Worm (Caenorhabditis elegans): ENCODE data around the gene Y37E11AL.9.

Gene Y37E11AL.9

ce11 chrIV:3738655-3739403 lies 38.4 kb upstream of the Y37E11AL.9 start, which contains the start of gene nape-2 (continued):
- TF ChIP-seq Y75B8A.6 (GFP tag; IDR thresholded peaks at IDR 0.05) (no peak), ama-1 (optimal IDR thresholded peaks at IDR 0.05) (no peak), lsy-2 (tag; optimal IDR thresholded peaks at IDR 0.05) (peak in 1 of 2 experiments; percentile 24)

ce11 chrIV:3736244-3736643 lies 35.8 kb upstream of the Y37E11AL.9 start:
- TF ChIP-seq fos-1 (tag; optimal IDR thresholded peaks at IDR 0.05) (no peak), ZK337.2 (GFP tag; IDR thresholded peaks at IDR 0.05) (no peak), F44E2.7 (GFP tag; IDR thresholded peaks at IDR 0.05) (no peak), set-16 (GFP tag; IDR thresholded peaks at IDR 0.05) (peak; percentile 56), ceh-28 (tag; optimal IDR thresholded peaks at IDR 0.05) (no peak)

DNA sequence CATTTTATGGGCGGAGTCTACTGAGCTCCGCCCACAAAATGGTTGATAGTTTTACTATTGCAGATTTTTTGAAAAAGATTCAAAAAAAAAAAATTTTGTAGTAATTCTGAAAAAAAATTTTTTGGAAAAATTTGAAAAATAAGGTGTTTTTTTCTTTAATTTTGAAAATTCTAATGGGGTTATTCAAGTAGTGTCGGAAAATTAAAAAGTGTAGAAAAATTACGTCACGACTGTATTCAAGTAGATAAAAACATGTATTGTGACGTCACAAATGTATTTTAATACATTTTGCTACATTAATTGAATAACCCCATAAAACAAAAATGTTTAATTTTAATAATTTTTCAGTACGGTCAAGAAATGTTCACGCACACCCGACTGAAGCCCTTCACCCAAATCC lies 32.8 kb upstream of the Y37E11AL.9 start:
- TF ChIP-seq vab-7 (GFP tag; IDR thresholded peaks at IDR 0.05) (no peak), nhr-76 (tag; optimal IDR thresholded peaks at IDR 0.05) (no peak), hmg-1.1 (GFP tag; IDR thresholded peaks at IDR 0.05) (no peak), rbr-2 (tag; optimal IDR thresholded peaks at IDR 0.05) (no peak), aha-1 (tag) (no peak), daf-19 (GFP tag; conservative IDR thresholded peaks at IDR 0.05) (no peak), lin-39 (tag; optimal IDR thresholded peaks at IDR 0.05) (no peak), daf-16 (GFP tag; optimal IDR thresholded peaks at IDR 0.05) (no peak), daf-16 (tag; optimal IDR thresholded peaks at IDR 0.05) (no peak), egl-27 (tag; optimal IDR thresholded peaks at IDR 0.05) (no peak)

- TF ChIP-seq set-16 (GFP tag; IDR thresholded peaks at IDR 0.05) (peak; percentile 78), unc-62 (GFP tag; optimal IDR thresholded peaks at IDR 0.05 in 1 of 2) (no peak), unc-62 (tag; optimal IDR thresholded peaks at IDR 0.05) (no peak), dmd-8 (GFP tag; IDR thresholded peaks at IDR 0.05) (0 out of 2 replicates have a peak, but pooled peaks have one; percentile 3), dve-1 (tag; optimal IDR thresholded peaks at IDR 0.05; ENCODE audit: insufficient read depth) (no peak)
Measured at ce11 chrIV:3731430-3731829, 31.0 kb upstream of the Y37E11AL.9 start.

ce11 chrIV:3725845-3726244 lies 25.4 kb upstream of the Y37E11AL.9 start, which contains the start of gene smgl-2:
TSS of gene smgl-2 (plus strand) at chrIV:3726164.
- peak; percentile 10 for TF ChIP-seq nhr-6 (tag; optimal IDR thresholded peaks at IDR 0.05)
- no peak for TF ChIP-seq nhr-48 (tag; optimal IDR thresholded peaks at IDR 0.05)
- TF ChIP-seq dmd-6 (GFP tag; IDR thresholded peaks at IDR 0.05): 0 out of 2 replicates have a peak, but pooled peaks have one; percentile 29
- peak; percentile 54 for TF ChIP-seq mep-1 (tag; optimal IDR thresholded peaks at IDR 0.05)
- peak; percentile 80 for TF ChIP-seq mes-2 (tag; optimal IDR thresholded peaks at IDR 0.05; ENCODE audit: poor library complexity, severe bottlenecking)
- no peak for TF ChIP-seq lim-7 (GFP tag; IDR thresholded peaks at IDR 0.05)
- no peak for TF ChIP-seq fos-1 (tag; optimal IDR thresholded peaks at IDR 0.05)
- no peak for TF ChIP-seq vab-7 (GFP tag; IDR thresholded peaks at IDR 0.05)
- no peak for TF ChIP-seq Y5F2A.4 (GFP tag; optimal IDR thresholded peaks at IDR 0.05)
- no peak for TF ChIP-seq saeg-2 (GFP tag; IDR thresholded peaks at IDR 0.05)
- TF ChIP-seq lin-38 (GFP tag; IDR thresholded peaks at IDR 0.05): peak; percentile 80
- TF ChIP-seq R02D3.7 (tag; optimal IDR thresholded peaks at IDR 0.05): no peak
- TF ChIP-seq unc-62 (GFP tag; optimal IDR thresholded peaks at IDR 0.05 in 1 of 2): no peak
- TF ChIP-seq unc-62 (tag; optimal IDR thresholded peaks at IDR 0.05): no peak
- no peak for TF ChIP-seq ctbp-1 (GFP tag; IDR thresholded peaks at IDR 0.05)
- TF ChIP-seq mxl-2 (GFP tag; conservative IDR thresholded peaks at IDR 0.05): no peak
- no peak for TF ChIP-seq zip-2 (tag; optimal IDR thresholded peaks at IDR 0.05)
- no peak for TF ChIP-seq zfp-2 (tag; optimal IDR thresholded peaks at IDR 0.05)
- no peak for TF ChIP-seq Y75B8A.6 (GFP tag; IDR thresholded peaks at IDR 0.05)
- peak; percentile 10 for TF ChIP-seq nhr-77 (tag; optimal IDR thresholded peaks at IDR 0.05)
- 0 out of 2 replicates have a peak, but pooled peaks have one; percentile 29 for TF ChIP-seq ceh-20 (GFP tag; IDR thresholded peaks at IDR 0.05)
- TF ChIP-seq ZK337.2 (GFP tag; IDR thresholded peaks at IDR 0.05): no peak
- no peak for TF ChIP-seq ztf-7 (tag; optimal IDR thresholded peaks at IDR 0.05)
- TF ChIP-seq dpl-1 (GFP tag; optimal IDR thresholded peaks at IDR 0.05): peak; percentile 86
- TF ChIP-seq set-16 (GFP tag; IDR thresholded peaks at IDR 0.05): no peak
- TF ChIP-seq madf-9 (GFP tag; conservative IDR thresholded peaks at IDR 0.05): no peak
- TF ChIP-seq nhr-28 (tag; optimal IDR thresholded peaks at IDR 0.05): peak; percentile 32
- no peak for TF ChIP-seq nhr-11 (tag; optimal IDR thresholded peaks at IDR 0.05)
- peak; percentile 38 for TF ChIP-seq lin-15B (tag; optimal IDR thresholded peaks at IDR 0.05)
- no peak for TF ChIP-seq nhr-76 (tag; optimal IDR thresholded peaks at IDR 0.05)
- no peak for TF ChIP-seq ceh-28 (tag; optimal IDR thresholded peaks at IDR 0.05)
